Fruit fly (Drosophila melanogaster) whole organism, embryonic: ENCODE results near the gene Ser12.
A peak's percentile ranks its signal among the peaks of the same experiment; 100 is the strongest.

Source experiments
- Atf3 ChIP-seq: fragments of 200-800 bp; sonication (Bioruptor generic); optimal IDR thresholded peaks from 3 replicates; lab custom pipeline; 2016; ENCODE audit warnings: missing biosample characterization, missing genetic modification characterization
- CG13287 ChIP-seq: fragments of 200-800 bp; sonication (Bioruptor generic); IDR thresholded peaks from 2 replicates; pipeline ENCODE4 v1.3.6; 2022; ENCODE audit warnings: missing biosample characterization, missing genetic modification characterization; ENCODE audit not compliant: partially characterized antibody
- CG17186 ChIP-seq: fragments of 200-800 bp; sonication (Bioruptor generic); optimal IDR thresholded peaks from 3 replicates; lab custom pipeline; 2017; ENCODE audit warnings: missing biosample characterization, missing genetic modification reagents, missing genetic modification characterization
- CG3281 ChIP-seq: fragments of 200-800 bp; sonication (Bioruptor generic); optimal IDR thresholded peaks from 3 replicates; lab custom pipeline; 2017; ENCODE audit warnings: missing biosample characterization, mild to moderate bottlenecking, missing genetic modification characterization
- CG34224 ChIP-seq: fragments of 200-800 bp; sonication (Bioruptor generic); IDR thresholded peaks from 3 replicates; pipeline ENCODE4 v1.3.6; 2022; ENCODE audit warnings: missing biosample characterization, missing genetic modification characterization; ENCODE audit not compliant: partially characterized antibody
- CG3995 ChIP-seq: fragments of 200-800 bp; sonication (Bioruptor generic); optimal IDR thresholded peaks from 3 replicates; lab custom pipeline; 2016; ENCODE audit warnings: missing biosample characterization, missing genetic modification characterization
- CG6689 ChIP-seq: fragments of 200-800 bp; sonication (Bioruptor generic); IDR thresholded peaks from 2 replicates; pipeline ENCODE4 v1.3.6; 2022; ENCODE audit warnings: missing biosample characterization, missing genetic modification characterization
- CG8290 ChIP-seq, 3 experiments: fragments of 200-800 bp; sonication (Bioruptor generic); optimal IDR thresholded peaks; 2 replicates each; lab custom pipeline; 2016 to 2019; ENCODE audit warnings: missing biosample characterization in 3 of 3, missing genetic modification characterization in 3 of 3, mild to moderate bottlenecking in 2 of 3, moderate library complexity in 1 of 3
- CG8924 ChIP-seq: fragments of 200-800 bp; optimal IDR thresholded peaks from 3 replicates; lab custom pipeline; 2019; ENCODE audit warnings: missing biosample characterization, mild to moderate bottlenecking, missing genetic modification characterization, moderate library complexity
- CG9215 ChIP-seq: fragments of 200-800 bp; sonication (Bioruptor generic); IDR thresholded peaks from 2 replicates; pipeline ENCODE4 v1.3.6; 2022; ENCODE audit warnings: missing biosample characterization, missing genetic modification characterization
- CG9797 ChIP-seq: fragments of 200-800 bp; sonication (Bioruptor generic); optimal IDR thresholded peaks from 3 replicates; lab custom pipeline; 2018; ENCODE audit warnings: missing biosample characterization, mild to moderate bottlenecking, missing genetic modification characterization
- CoRest ChIP-seq: fragments of 200-800 bp; sonication (Bioruptor generic); optimal IDR thresholded peaks from 3 replicates; lab custom pipeline; 2018; ENCODE audit warnings: missing biosample characterization, mild to moderate bottlenecking, missing genetic modification characterization, moderate library complexity
- D ChIP-seq, 2 experiments: fragments of 200-800 bp in 1 of 2; fragments of >200 bp in 1 of 2; sonication (Bioruptor generic) in 1 of 2; optimal IDR thresholded peaks; 2 replicates in 1 of 2; 3 replicates in 1 of 2; lab custom pipeline; 2017; ENCODE audit warnings: mild to moderate bottlenecking in 1 of 2, missing biosample characterization in 1 of 2, missing genetic modification characterization in 1 of 2, missing genetic modification reagents in 1 of 2
- E2f1 ChIP-seq: fragments of 200-800 bp; sonication (Bioruptor generic); IDR thresholded peaks from 2 replicates; pipeline ENCODE4 v1.3.6; 2022; ENCODE audit warnings: missing biosample characterization, missing genetic modification characterization
- E2f2 ChIP-seq: fragments of 200-800 bp; sonication (Bioruptor generic); IDR thresholded peaks from 2 replicates; pipeline ENCODE4 v1.3.6; 2022; ENCODE audit warnings: missing biosample characterization, missing genetic modification characterization
- Ets97D ChIP-seq: fragments of 200-800 bp; sonication (Bioruptor generic); optimal IDR thresholded peaks from 3 replicates; lab custom pipeline; 2016; ENCODE audit warnings: missing biosample characterization, missing genetic modification characterization
- HmgD ChIP-seq: fragments of 200-800 bp; sonication (Bioruptor generic); optimal IDR thresholded peaks from 3 replicates; lab custom pipeline; 2016; ENCODE audit warnings: missing biosample characterization, missing genetic modification characterization
- HmgZ ChIP-seq: fragments of 200-800 bp; sonication (Bioruptor generic); optimal IDR thresholded peaks from 2 replicates; lab custom pipeline; 2018; ENCODE audit warnings: missing biosample characterization, mild to moderate bottlenecking, missing genetic modification characterization
- Hmx ChIP-seq: fragments of 200-800 bp; sonication (Bioruptor generic); optimal IDR thresholded peaks from 2 replicates; lab custom pipeline; 2016; ENCODE audit warnings: missing biosample characterization, missing genetic modification characterization
- Myb ChIP-seq: fragments of 200-800 bp; sonication (Bioruptor generic); optimal IDR thresholded peaks from 2 replicates; lab custom pipeline; 2016; ENCODE audit warnings: missing biosample characterization, missing genetic modification characterization
- Nf-YC ChIP-seq: fragments of 200-800 bp; optimal IDR thresholded peaks from 3 replicates; lab custom pipeline; 2019; ENCODE audit warnings: missing biosample characterization, mild to moderate bottlenecking, missing genetic modification characterization, moderate library complexity
- NfI ChIP-seq: fragments of 200-800 bp; sonication (Bioruptor generic); optimal IDR thresholded peaks from 3 replicates; lab custom pipeline; 2018; ENCODE audit warnings: missing biosample characterization, mild to moderate bottlenecking, missing genetic modification characterization, moderate library complexity
- Scr ChIP-seq: fragments of 200-800 bp; sonication (Bioruptor generic); IDR thresholded peaks from 2 replicates; pipeline ENCODE4 v1.3.6; 2022; ENCODE audit warnings: missing biosample characterization, missing genetic modification characterization; ENCODE audit not compliant: partially characterized antibody
- Xbp1 ChIP-seq: fragments of 200-800 bp; sonication (Bioruptor generic); optimal IDR thresholded peaks from 3 replicates; lab custom pipeline; 2016; ENCODE audit warnings: missing biosample characterization, mild to moderate bottlenecking, missing genetic modification characterization
- amos ChIP-seq: fragments of 200-800 bp; sonication (Bioruptor generic); IDR thresholded peaks from 2 replicates; pipeline ENCODE4 v1.3.6; 2022; ENCODE audit warnings: missing biosample characterization, missing genetic modification characterization; ENCODE audit not compliant: partially characterized antibody
- ato ChIP-seq: fragments of 200-800 bp; sonication (Bioruptor generic); IDR thresholded peaks from 2 replicates; pipeline ENCODE4 v1.3.6; 2022; ENCODE audit warnings: missing biosample characterization, missing genetic modification characterization; ENCODE audit not compliant: partially characterized antibody
- cad ChIP-seq: fragments of >200 bp; optimal IDR thresholded peaks from 2 replicates; lab custom pipeline; 2017; ENCODE audit warnings: missing biosample characterization, missing genetic modification characterization
- cg ChIP-seq: fragments of 200-800 bp; sonication (Bioruptor generic); optimal IDR thresholded peaks from 3 replicates; lab custom pipeline; 2019; ENCODE audit warnings: missing biosample characterization, mild to moderate bottlenecking, missing genetic modification characterization, moderate library complexity
- chn ChIP-seq: fragments of 200-800 bp; sonication (Bioruptor generic); optimal IDR thresholded peaks from 2 replicates; lab custom pipeline; 2016; ENCODE audit warnings: missing biosample characterization, missing genetic modification characterization
- ci ChIP-seq: fragments of 200-800 bp; sonication (Bioruptor generic); IDR thresholded peaks from 3 replicates; pipeline ENCODE4 v1.3.6; 2022; ENCODE audit warnings: missing biosample characterization, missing genetic modification characterization
- dimm ChIP-seq: fragments of 200-800 bp; sonication (Bioruptor generic); IDR thresholded peaks from 2 replicates; pipeline ENCODE4 v1.3.6; 2022; ENCODE audit warnings: missing biosample characterization, missing genetic modification characterization
- gfzf ChIP-seq: fragments of 200-800 bp; sonication (Bioruptor generic); optimal IDR thresholded peaks from 2 replicates; lab custom pipeline; 2016; ENCODE audit warnings: missing biosample characterization, mild to moderate bottlenecking, missing genetic modification characterization, moderate library complexity
- her ChIP-seq: fragments of 200-800 bp; sonication (Bioruptor generic); optimal IDR thresholded peaks from 2 replicates; lab custom pipeline; 2016; ENCODE audit warnings: missing biosample characterization, missing genetic modification characterization
- hkb ChIP-seq, 2 experiments: fragments of 200-800 bp in 1 of 2; fragments of >200 bp in 1 of 2; sonication (Bioruptor generic) in 1 of 2; IDR thresholded peaks in 1 of 2; optimal IDR thresholded peaks in 1 of 2; 2 replicates each; pipeline versions ENCODE4 v1.3.6 to Lab custom; 2017 to 2022; ENCODE audit warnings: missing biosample characterization in 1 of 2, missing genetic modification characterization in 1 of 2
- lbe ChIP-seq: fragments of 200-800 bp; sonication (Bioruptor generic); optimal IDR thresholded peaks from 2 replicates; lab custom pipeline; 2016; ENCODE audit warnings: missing biosample characterization, mild to moderate bottlenecking, missing genetic modification characterization
- maf-S ChIP-seq: fragments of 200-800 bp; sonication (Bioruptor generic); optimal IDR thresholded peaks from 2 replicates; lab custom pipeline; 2016; ENCODE audit warnings: missing biosample characterization, missing genetic modification characterization
- mld ChIP-seq: fragments of 200-800 bp; sonication (Bioruptor generic); IDR thresholded peaks from 3 replicates; pipeline ENCODE4 v1.3.6; 2022; ENCODE audit warnings: missing biosample characterization, missing genetic modification characterization; ENCODE audit not compliant: partially characterized antibody
- nom ChIP-seq: fragments of 200-800 bp; sonication (Bioruptor generic); optimal IDR thresholded peaks from 2 replicates; lab custom pipeline; 2017; ENCODE audit warnings: missing biosample characterization, missing genetic modification characterization, mild to moderate bottlenecking, moderate library complexity, missing genetic modification reagents
- onecut ChIP-seq: fragments of 200-800 bp; sonication (Bioruptor generic); IDR thresholded peaks from 2 replicates; pipeline ENCODE4 v1.3.6; 2022; ENCODE audit warnings: missing biosample characterization, missing genetic modification characterization
- scrt ChIP-seq: fragments of 200-800 bp; sonication (Bioruptor generic); optimal IDR thresholded peaks from 2 replicates; lab custom pipeline; 2018; ENCODE audit warnings: missing biosample characterization, mild to moderate bottlenecking, missing genetic modification characterization, moderate library complexity
- sens ChIP-seq: fragments of 200-800 bp; sonication (Bioruptor generic); peaks from one replicate; lab custom pipeline; 2016; ENCODE audit warnings: missing biosample characterization, missing genetic modification characterization
- stwl ChIP-seq: fragments of 200-800 bp; sonication (Bioruptor generic); optimal IDR thresholded peaks from 3 replicates; lab custom pipeline; 2018; ENCODE audit warnings: missing biosample characterization, mild to moderate bottlenecking, missing genetic modification characterization, moderate library complexity
- wor ChIP-seq: fragments of 200-800 bp; sonication (Bioruptor generic); IDR thresholded peaks from 2 replicates; pipeline ENCODE4 v1.3.6; 2022; ENCODE audit warnings: missing biosample characterization, missing genetic modification characterization
- z ChIP-seq: fragments of 200-800 bp; sonication (Bioruptor generic); IDR thresholded peaks from 3 replicates; pipeline ENCODE4 v1.3.6; 2022; ENCODE audit warnings: missing biosample characterization, missing genetic modification characterization

Ser12 gene

dm6 chr2L:2220573-2221332, 30.3 kb downstream of the Ser12 start, which contains the start of gene papi (continued):
- peak; percentile 82 for TF ChIP-seq gfzf (GFP tag; lab: Kevin White, UChicago)
- TF ChIP-seq Myb (GFP tag; lab: Kevin White, UChicago), result peak; percentile 98
- peak; percentile 31 for TF ChIP-seq lbe (GFP tag; lab: Kevin White, UChicago)
- TF ChIP-seq cad (GFP tag; lab: Kevin White, UChicago), result no peak
- peak; percentile 9 for TF ChIP-seq Xbp1 (GFP tag; lab: Kevin White, UChicago)

- TF ChIP-seq CoRest (tag; lab: Kevin White, UChicago), result peak; percentile 9
- peak; percentile 53 for TF ChIP-seq E2f2
- peak; percentile 58 for TF ChIP-seq sens (GFP tag; lab: Kevin White, UChicago)
- peak; percentile 56 for TF ChIP-seq nom (GFP tag; lab: Kevin White, UChicago)
- TF ChIP-seq mld (GFP tag; lab: Robert Waterston, UW), result no peak
- peak; percentile 52 for TF ChIP-seq Scr (GFP tag; lab: Robert Waterston, UW)
- TF ChIP-seq CG34224 (GFP tag; lab: Robert Waterston, UW), result peak; percentile 63; the same call in 2 of the 3 replicates
- peak; percentile 39 for TF ChIP-seq CG17186 (GFP tag; lab: Kevin White, UChicago)
- TF ChIP-seq CG9797 (GFP tag; lab: Kevin White, UChicago), result peak; percentile 18
- no peak for TF ChIP-seq Nf-YC (tag; lab: Kevin White, UChicago)
- peak; percentile 65 for TF ChIP-seq CG13287 (GFP tag; lab: Robert Waterston, UW)
- TF ChIP-seq E2f1 (GFP tag; lab: Robert Waterston, UW), result no peak
- no peak for TF ChIP-seq dimm (GFP tag; lab: Robert Waterston, UW)
- no peak for TF ChIP-seq CG9215 (GFP tag; lab: Robert Waterston, UW)
- peak; percentile 16 for TF ChIP-seq HmgD (GFP tag; lab: Kevin White, UChicago)
- no peak for TF ChIP-seq Hmx (GFP tag; lab: Kevin White, UChicago)
- no peak for TF ChIP-seq CG8924
- peak; percentile 80 for TF ChIP-seq stwl (tag; lab: Kevin White, UChicago)
- no peak for TF ChIP-seq maf-S (GFP tag; lab: Kevin White, UChicago)
- peak; percentile 45 for TF ChIP-seq ato (GFP tag; lab: Robert Waterston, UW)
- no peak for TF ChIP-seq scrt (GFP tag; lab: Kevin White, UChicago)
- TF ChIP-seq CG3995 (GFP tag; lab: Kevin White, UChicago), result peak; percentile 41
- no peak for TF ChIP-seq chn
- TF ChIP-seq NfI (GFP tag; lab: Kevin White, UChicago), result peak; percentile 14
- TF ChIP-seq her, result peak; percentile 11
- peak; percentile 52 for TF ChIP-seq Ets97D (GFP tag; lab: Kevin White, UChicago)
- TF ChIP-seq z (GFP tag; lab: Robert Waterston, UW), result no peak
- TF ChIP-seq amos (GFP tag; lab: Robert Waterston, UW), result peak; percentile 55; the same call in 1 of the 2 replicates
- TF ChIP-seq gfzf (GFP tag; lab: Kevin White, UChicago), result peak; percentile 41
- TF ChIP-seq wor (GFP tag; lab: Robert Waterston, UW), result no peak
- TF ChIP-seq CG6689 (GFP tag; lab: Robert Waterston, UW), result no peak
- peak; percentile 10 for TF ChIP-seq CG3281 (GFP tag; lab: Kevin White, UChicago)
- TF ChIP-seq CG8290 (GFP tag; optimal IDR thresholded peaks at IDR 0.05; lab: Kevin White, UChicago), result no peak
- TF ChIP-seq CG8290 (tag; optimal IDR thresholded peaks at IDR 0.05; lab: Kevin White, UChicago), result peak in 1 of 2 experiments; percentile 71
- TF ChIP-seq D (optimal IDR thresholded peaks at IDR 0.05; lab: Kevin White, UChicago), result no peak
- no peak for TF ChIP-seq D (GFP tag; optimal IDR thresholded peaks at IDR 0.05; lab: Kevin White, UChicago)
- no peak for TF ChIP-seq Atf3 (GFP tag; lab: Kevin White, UChicago)
- peak; percentile 51 for TF ChIP-seq HmgZ (tag; lab: Kevin White, UChicago)
- peak; percentile 65 for TF ChIP-seq ci
- TF ChIP-seq onecut (GFP tag; lab: Robert Waterston, UW), result peak; percentile 44; the same call in 1 of the 2 replicates
- TF ChIP-seq hkb (optimal IDR thresholded peaks at IDR 0.05; lab: Kevin White, UChicago), result no peak
- TF ChIP-seq hkb (GFP tag; IDR thresholded peaks at IDR 0.05; lab: Robert Waterston, UW), result peak; percentile 43; the same call in 1 of the 2 replicates
- TF ChIP-seq cg (GFP tag; lab: Kevin White, UChicago), result peak; percentile 71
Measured at dm6 chr2L:2217067-2217684, 33.9 kb downstream of the Ser12 start, which contains the start of the genes CG15386, CG42371 and mio. Gene CG15386, minus strand, starts transcription at chr2L:2217246. Gene CG42371, minus strand, starts transcription at chr2L:2217246. Gene mio, plus strand, starts transcription at chr2L:2217290.
